Fruit fly (Drosophila melanogaster): ENCODE measurements around the gene CCAP-R.

- TF ChIP-seq Crg-1 (GFP tag; optimal IDR thresholded peaks at IDR 0.05) (no peak), pad (GFP tag; optimal IDR thresholded peaks at IDR 0.05) (no peak), CG33017 (tag; optimal IDR thresholded peaks at IDR 0.05) (no peak), Mnt (GFP tag; optimal IDR thresholded peaks at IDR 0.05) (no peak), bab1 (GFP tag; optimal IDR thresholded peaks at IDR 0.05) (no peak), tj (GFP tag; optimal IDR thresholded peaks at IDR 0.05) (no peak), CG1620 (GFP tag; optimal IDR thresholded peaks at IDR 0.05) (no peak), CG7101 (tag; optimal IDR thresholded peaks at IDR 0.05) (no peak), Clk (GFP tag; optimal IDR thresholded peaks at IDR 0.05) (no peak), cnc (optimal IDR thresholded peaks at IDR 0.05) (no peak), CG12768 (GFP tag; optimal IDR thresholded peaks at IDR 0.05) (no peak), CG14711 (tag; optimal IDR thresholded peaks at IDR 0.05) (peak; percentile 37), kay (GFP tag; ENCODE audit: borderline replicate concordance) (peak; percentile 54), ovo (GFP tag; optimal IDR thresholded peaks at IDR 0.05) (no peak)
Measured at dm6 chr3R:25879324-25879766, 76.7 kb downstream of the CCAP-R start.
